Worm (Caenorhabditis elegans): ENCODE data around the gene C46A5.6.

The C46A5.6 gene

DNA sequence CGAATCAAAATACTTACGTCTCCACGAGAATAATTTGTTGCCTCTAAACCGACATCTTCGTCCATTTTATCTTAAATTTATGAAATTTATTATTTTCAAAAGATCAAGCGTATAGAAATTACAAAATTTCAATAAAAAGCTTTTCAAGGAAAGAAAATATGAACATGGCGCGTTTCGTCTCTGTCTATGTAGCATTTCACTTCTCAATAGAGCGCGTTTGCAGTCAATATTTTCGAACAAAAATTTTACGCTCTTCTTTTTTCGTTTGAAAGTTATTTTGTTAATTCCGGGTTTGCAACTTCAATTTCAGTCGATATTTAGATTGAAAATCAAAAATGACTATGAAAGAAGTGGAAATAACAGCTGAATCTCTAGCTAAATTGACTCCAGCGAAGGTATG is 10.6 kb upstream of the C46A5.6 start, which contains the start of the genes hcf-1 and swd-2.2 (continued):
- no peak for TF ChIP-seq ztf-4 (tag; optimal IDR thresholded peaks at IDR 0.05)
- TF ChIP-seq hlh-17 (GFP tag; optimal IDR thresholded peaks at IDR 0.05; ENCODE audit: borderline replicate concordance): no peak
- TF ChIP-seq snu-23 (GFP tag; optimal IDR thresholded peaks at IDR 0.05): peak; percentile 29
- TF ChIP-seq tbx-2 (tag; optimal IDR thresholded peaks at IDR 0.05): no peak
- TF ChIP-seq unc-86 (tag; optimal IDR thresholded peaks at IDR 0.05): no peak
- TF ChIP-seq ceh-63 (GFP tag; optimal IDR thresholded peaks at IDR 0.05): no peak
- TF ChIP-seq xbp-1 (tag; optimal IDR thresholded peaks at IDR 0.05): peak; percentile 21
- no peak for TF ChIP-seq ceh-90 (tag; optimal IDR thresholded peaks at IDR 0.05)
- TF ChIP-seq hlh-4 (tag; optimal IDR thresholded peaks at IDR 0.05): no peak
- TF ChIP-seq mdl-1 (tag; optimal IDR thresholded peaks at IDR 0.05): no peak
- TF ChIP-seq zip-4 (GFP tag; optimal IDR thresholded peaks at IDR 0.05): no peak
- no peak for TF ChIP-seq nhr-76 (tag; optimal IDR thresholded peaks at IDR 0.05)
- TF ChIP-seq F16B12.6 (tag; optimal IDR thresholded peaks at IDR 0.05): peak; percentile 21
- no peak for TF ChIP-seq sup-37 (GFP tag; optimal IDR thresholded peaks at IDR 0.05)
- peak; percentile 33 to 50 for TF ChIP-seq efl-1 (optimal IDR thresholded peaks at IDR 0.05)
- TF ChIP-seq efl-1 (GFP tag; optimal IDR thresholded peaks at IDR 0.05 in 1 of 2): peak; percentile 64 to 95
- peak; percentile 14 for TF ChIP-seq nhr-47 (tag; optimal IDR thresholded peaks at IDR 0.05)
- peak in 1 of 3 experiments; percentile 18 for TF ChIP-seq ceh-82 (tag; optimal IDR thresholded peaks at IDR 0.05)

DNA sequence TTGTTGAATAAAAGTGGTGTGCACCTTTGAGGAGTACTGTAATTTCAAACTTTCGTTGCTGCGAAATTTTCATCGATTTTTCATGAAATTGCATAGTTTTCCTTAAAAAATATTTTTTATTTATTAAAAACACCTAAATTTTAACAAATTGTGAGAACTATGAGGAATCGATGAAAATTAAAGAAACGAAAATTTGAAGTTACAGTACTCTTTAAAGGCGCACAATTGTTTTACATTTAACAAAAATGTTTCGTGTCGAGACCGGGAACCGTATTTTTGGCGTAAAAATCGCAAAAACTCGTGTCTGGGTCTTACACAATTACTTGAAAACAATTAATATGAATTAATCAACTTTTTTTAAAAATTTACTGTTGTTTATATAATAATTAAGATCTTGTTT is 6.5 kb upstream of the C46A5.6 start, which contains the start of gene rdl-1:
TSS of gene rdl-1 (minus strand) at position 101 of the 400 bp plus-strand sequence.
- TF ChIP-seq aly-2 (tag; optimal IDR thresholded peaks at IDR 0.05): no peak
- TF ChIP-seq isw-1 (GFP tag; IDR thresholded peaks at IDR 0.05): no peak
- no peak for TF ChIP-seq unc-130 (tag; optimal IDR thresholded peaks at IDR 0.05)
- no peak for TF ChIP-seq hlh-4 (tag; optimal IDR thresholded peaks at IDR 0.05)
- no peak for TF ChIP-seq irx-1 (tag; optimal IDR thresholded peaks at IDR 0.05)
- no peak for TF ChIP-seq sptf-1 (tag; optimal IDR thresholded peaks at IDR 0.05)
- TF ChIP-seq ces-1 (GFP tag; optimal IDR thresholded peaks at IDR 0.05): no peak
- TF ChIP-seq pax-3 (tag; optimal IDR thresholded peaks at IDR 0.05): no peak
- TF ChIP-seq snpc-4 (tag; optimal IDR thresholded peaks at IDR 0.05): no peak
- no peak for TF ChIP-seq nhr-20 (tag; optimal IDR thresholded peaks at IDR 0.05)
- TF ChIP-seq blmp-1 (tag; optimal IDR thresholded peaks at IDR 0.05): no peak
- no peak for TF ChIP-seq fkh-4 (tag; optimal IDR thresholded peaks at IDR 0.05; ENCODE audit: borderline replicate concordance)
- TF ChIP-seq C04F5.9 (tag; optimal IDR thresholded peaks at IDR 0.05): no peak

DNA sequence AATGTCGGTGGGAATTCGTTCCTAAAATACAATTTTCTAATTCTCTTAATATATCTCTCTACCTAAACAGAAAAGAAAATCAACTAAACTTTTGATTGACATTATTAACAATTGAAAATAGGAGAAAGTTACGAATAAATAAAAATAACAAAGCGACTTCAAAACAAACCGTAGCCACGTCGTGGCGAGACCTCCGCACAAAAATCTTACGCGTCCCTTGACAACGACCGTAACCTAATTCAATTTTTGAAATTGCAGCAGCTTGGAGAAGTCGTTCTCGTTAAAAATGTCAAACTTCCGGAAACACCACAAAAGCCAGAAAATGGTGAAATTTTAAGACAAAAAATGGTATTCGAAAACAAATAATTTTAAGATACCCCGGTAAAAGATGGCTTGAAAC is 671 bp upstream of the C46A5.6 start:
- TF ChIP-seq rnt-1 (tag; optimal IDR thresholded peaks at IDR 0.05) (no peak), nhr-90 (tag; optimal IDR thresholded peaks at IDR 0.05; ENCODE audit: poor library complexity) (no peak), ets-5 (GFP tag; IDR thresholded peaks at IDR 0.05) (no peak), ceh-8 (GFP tag; optimal IDR thresholded peaks at IDR 0.05) (no peak), fkh-10 (GFP tag; optimal IDR thresholded peaks at IDR 0.05) (no peak), swsn-7 (tag; optimal IDR thresholded peaks at IDR 0.05) (no peak), isw-1 (GFP tag; IDR thresholded peaks at IDR 0.05) (no peak), elt-2 (tag; optimal IDR thresholded peaks at IDR 0.05) (no peak), nhr-84 (tag; optimal IDR thresholded peaks at IDR 0.05) (no peak), unc-86 (tag; optimal IDR thresholded peaks at IDR 0.05) (no peak)

DNA sequence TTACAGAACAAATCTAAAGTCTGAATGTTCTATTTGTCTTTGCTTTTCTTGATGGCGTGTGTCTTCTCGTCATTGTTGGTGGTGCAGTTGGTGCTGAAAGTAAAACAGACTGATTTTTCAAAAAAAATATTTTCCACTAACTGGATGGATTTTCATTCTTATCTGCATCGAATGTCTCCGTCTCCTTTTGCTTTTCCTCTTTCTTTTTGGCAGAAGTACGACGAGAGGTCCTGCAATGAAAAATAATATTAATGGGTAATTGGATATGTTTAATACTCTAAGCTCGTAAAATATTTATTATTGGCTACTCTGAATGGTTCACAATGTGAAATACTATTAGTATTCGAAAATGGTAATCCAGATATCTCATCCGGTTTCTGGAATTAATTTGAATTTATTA is 3.5 kb downstream of the C46A5.6 start, which contains the start of gene del-7:
TSS of gene del-7 (plus strand) at position 301 of the 400 bp plus-strand sequence.
- TF ChIP-seq nhr-71 (tag; optimal IDR thresholded peaks at IDR 0.05): no peak
- no peak for TF ChIP-seq lin-14 (GFP tag; optimal IDR thresholded peaks at IDR 0.05)
- no peak for TF ChIP-seq ceh-82 (tag; optimal IDR thresholded peaks at IDR 0.05)
- no peak for TF ChIP-seq unc-86 (tag; optimal IDR thresholded peaks at IDR 0.05)

Measured in whole organism, L1 larva.